Worm (Caenorhabditis elegans) whole organism, late embryonic: Measurements from ENCODE around the gene nhr-18.

Experiments
- C08G9.2 ChIP-seq: sonication (generic microtip); optimal IDR thresholded peaks from 2 replicates; lab custom pipeline; 2016; ENCODE audit warnings: mild to moderate bottlenecking, missing genetic modification characterization, moderate library complexity, missing compliant biosample characterization
- dve-1 ChIP-seq: sonication (generic microtip); optimal IDR thresholded peaks from 2 replicates; lab custom pipeline; 2017; ENCODE audit warnings: antibody characterized with exemption, mild to moderate bottlenecking, missing genetic modification characterization, missing compliant biosample characterization
- tbx-7 ChIP-seq: sonication (generic microtip); optimal IDR thresholded peaks from 2 replicates; lab custom pipeline; 2016; ENCODE audit warnings: missing genotype, missing genetic modification characterization, missing compliant biosample characterization
- unc-86 ChIP-seq: sonication (generic microtip); optimal IDR thresholded peaks from 2 replicates; lab custom pipeline; 2016; ENCODE audit warnings: missing genetic modification characterization, missing compliant biosample characterization

- TF ChIP-seq tbx-7 (tag; lab: Kevin White, UChicago) (no peak), unc-86 (tag; lab: Kevin White, UChicago) (no peak), dve-1 (no peak), C08G9.2 (tag; lab: Kevin White, UChicago) (no peak)
Measured at ce11 chrV:2254553-2255124, 27.6 kb downstream of the nhr-18 start, which contains the start of gene str-253.
